Worm (Caenorhabditis elegans): Measurements from ENCODE around the gene rig-1.

- no peak for TF ChIP-seq lin-15B (tag; optimal IDR thresholded peaks at IDR 0.05)
- no peak for TF ChIP-seq hlh-30 (tag; optimal IDR thresholded peaks at IDR 0.05; ENCODE audit: insufficient read depth)
- no peak for TF ChIP-seq nhr-76 (tag; optimal IDR thresholded peaks at IDR 0.05)
- TF ChIP-seq ces-1 (GFP tag; optimal IDR thresholded peaks at IDR 0.05) = no peak
- TF ChIP-seq dpl-1 (GFP tag; optimal IDR thresholded peaks at IDR 0.05) = no peak
- no peak for TF ChIP-seq unc-62 (GFP tag; optimal IDR thresholded peaks at IDR 0.05 in 1 of 2)
- TF ChIP-seq unc-62 (tag; optimal IDR thresholded peaks at IDR 0.05) = no peak
- no peak for TF ChIP-seq ama-1 (optimal IDR thresholded peaks at IDR 0.05)
Measured at ce11 chrX:8714845-8715244, 54.4 kb downstream of the rig-1 start.
